Worm (Caenorhabditis elegans) whole organism, midembryonic: Measurements from ENCODE around the gene lron-10.

ENCODE experiments used
- flt-1 ChIP-seq: fragments of 200-800 bp; sonication (Bioruptor generic); IDR thresholded peaks from 2 replicates; pipeline ENCODE4 v1.3.6; 2022; ENCODE audit warnings: missing genetic modification characterization, missing compliant biosample characterization
- klf-2 ChIP-seq: fragments of 200-800 bp; sonication (Bioruptor generic); conservative IDR thresholded peaks from 2 replicates; pipeline ENCODE4 v1.3.6; 2022; ENCODE audit warnings: missing genetic modification reagents, missing genetic modification characterization, missing compliant biosample characterization
- med-1 ChIP-seq: sonication (generic microtip); optimal IDR thresholded peaks from 2 replicates; lab custom pipeline; 2017; ENCODE audit warnings: missing genetic modification characterization, mild to moderate bottlenecking, missing compliant biosample characterization, antibody characterized with exemption, missing genetic modification reagents; ENCODE audit not compliant: insufficient read depth
- tab-1 ChIP-seq: fragments of 200-800 bp; sonication (Bioruptor generic); IDR thresholded peaks from 2 replicates; pipeline ENCODE4 v1.3.6; 2022; ENCODE audit warnings: missing genetic modification characterization, missing compliant biosample characterization

DNA sequence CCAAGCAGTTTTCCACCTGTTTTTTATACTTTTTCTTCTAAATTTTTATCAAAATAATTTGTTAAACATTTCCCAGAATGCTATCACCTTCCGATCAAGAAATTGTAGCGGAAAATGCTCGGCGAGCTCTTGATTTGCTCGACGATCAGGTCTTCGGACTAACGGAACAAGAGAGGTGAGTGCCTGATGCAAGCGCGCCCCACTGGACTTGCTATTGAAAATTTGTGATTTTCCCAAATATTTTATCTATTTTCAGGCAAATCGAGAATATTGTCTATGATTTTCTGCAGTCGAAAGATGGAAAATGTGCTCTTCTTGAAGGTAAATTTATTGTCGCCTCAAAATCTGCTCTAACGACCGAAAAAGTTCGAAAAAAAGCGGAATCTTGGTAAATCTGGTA lies 24.9 kb upstream of the lron-10 start, which contains the start of gene orc-4:
- no peak for TF ChIP-seq tab-1 (GFP tag; lab: Robert Waterston, UW)
- TF ChIP-seq med-1 (GFP tag; lab: Kevin White, UChicago) = no peak
- no peak for TF ChIP-seq flt-1 (GFP tag; lab: Robert Waterston, UW)
- no peak for TF ChIP-seq klf-2 (GFP tag; lab: Robert Waterston, UW)
